Worm (Caenorhabditis elegans): ENCODE data around the gene zig-13.

Gene zig-13

DNA sequence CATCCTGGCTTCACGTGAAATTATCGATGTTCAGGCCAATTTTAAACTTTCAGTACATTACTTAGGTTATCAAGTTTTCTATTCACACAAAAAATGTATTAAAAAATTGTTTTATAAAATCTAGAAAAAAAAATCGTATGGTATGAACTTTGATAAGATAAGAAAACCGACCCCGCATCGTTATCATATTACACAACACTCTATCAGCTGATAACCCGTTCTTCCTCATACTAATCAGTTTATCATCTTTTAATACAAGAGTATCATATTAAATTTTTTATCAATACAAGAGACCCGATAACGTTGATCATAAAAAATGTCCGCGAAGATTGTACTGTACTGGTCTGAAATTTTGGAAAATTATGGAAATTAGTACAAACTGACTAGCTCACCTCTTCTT, 2.4 kb downstream of the zig-13 start:
- TF ChIP-seq tbx-37 (GFP tag; conservative IDR thresholded peaks at IDR 0.05) (no peak), tra-4 (tag; optimal IDR thresholded peaks at IDR 0.05) (no peak), ceh-36 (tag; optimal IDR thresholded peaks at IDR 0.05) (no peak), scrt-1 (GFP tag; IDR thresholded peaks at IDR 0.05) (no peak), pes-1 (GFP tag; IDR thresholded peaks at IDR 0.05) (no peak), flt-1 (GFP tag; IDR thresholded peaks at IDR 0.05) (no peak), ama-1 (optimal IDR thresholded peaks at IDR 0.05) (no peak), F13C5.2 (tag; optimal IDR thresholded peaks at IDR 0.05) (no peak), hmg-4 (GFP tag; optimal IDR thresholded peaks at IDR 0.05) (no peak), tbx-11 (GFP tag; IDR thresholded peaks at IDR 0.05) (no peak), B0310.2 (tag; optimal IDR thresholded peaks at IDR 0.05) (no peak), ceh-13 (GFP tag; optimal IDR thresholded peaks at IDR 0.05) (no peak), aly-1 (tag; optimal IDR thresholded peaks at IDR 0.05) (no peak), hmbx-1 (tag; optimal IDR thresholded peaks at IDR 0.05) (no peak), hnd-1 (tag; optimal IDR thresholded peaks at IDR 0.05) (no peak), sea-1 (GFP tag; conservative IDR thresholded peaks at IDR 0.05) (no peak), ets-7 (tag; optimal IDR thresholded peaks at IDR 0.05) (no peak)

ce11 chrIII:151084-151483, 5.5 kb downstream of the zig-13 start:
- TF ChIP-seq hnd-1 (tag; optimal IDR thresholded peaks at IDR 0.05) (no peak), hmg-4 (GFP tag; optimal IDR thresholded peaks at IDR 0.05) (no peak), tbx-11 (GFP tag; IDR thresholded peaks at IDR 0.05) (no peak), ama-1 (optimal IDR thresholded peaks at IDR 0.05) (no peak), pes-1 (GFP tag; IDR thresholded peaks at IDR 0.05) (no peak), hmbx-1 (tag; optimal IDR thresholded peaks at IDR 0.05) (no peak), ceh-36 (tag; optimal IDR thresholded peaks at IDR 0.05) (no peak), tra-4 (tag; optimal IDR thresholded peaks at IDR 0.05) (no peak)

ce11 chrIII:149132-149531, 7.4 kb downstream of the zig-13 start:
- TF ChIP-seq tbx-11 (GFP tag; IDR thresholded peaks at IDR 0.05), result no peak
- TF ChIP-seq tbx-37 (GFP tag; conservative IDR thresholded peaks at IDR 0.05), result no peak
- TF ChIP-seq sea-1 (GFP tag; conservative IDR thresholded peaks at IDR 0.05), result no peak
- TF ChIP-seq ceh-13 (GFP tag; optimal IDR thresholded peaks at IDR 0.05), result no peak
- no peak for TF ChIP-seq hmg-4 (GFP tag; optimal IDR thresholded peaks at IDR 0.05)
- TF ChIP-seq hmbx-1 (tag; optimal IDR thresholded peaks at IDR 0.05), result no peak
- TF ChIP-seq scrt-1 (GFP tag; IDR thresholded peaks at IDR 0.05), result no peak
- no peak for TF ChIP-seq B0310.2 (tag; optimal IDR thresholded peaks at IDR 0.05)
- TF ChIP-seq aly-1 (tag; optimal IDR thresholded peaks at IDR 0.05), result no peak
- TF ChIP-seq F13C5.2 (tag; optimal IDR thresholded peaks at IDR 0.05), result no peak
- no peak for TF ChIP-seq tra-4 (tag; optimal IDR thresholded peaks at IDR 0.05)
- TF ChIP-seq ama-1 (optimal IDR thresholded peaks at IDR 0.05), result no peak
- TF ChIP-seq flt-1 (GFP tag; IDR thresholded peaks at IDR 0.05), result no peak
- TF ChIP-seq ceh-36 (tag; optimal IDR thresholded peaks at IDR 0.05), result no peak
- TF ChIP-seq ets-7 (tag; optimal IDR thresholded peaks at IDR 0.05), result no peak

DNA sequence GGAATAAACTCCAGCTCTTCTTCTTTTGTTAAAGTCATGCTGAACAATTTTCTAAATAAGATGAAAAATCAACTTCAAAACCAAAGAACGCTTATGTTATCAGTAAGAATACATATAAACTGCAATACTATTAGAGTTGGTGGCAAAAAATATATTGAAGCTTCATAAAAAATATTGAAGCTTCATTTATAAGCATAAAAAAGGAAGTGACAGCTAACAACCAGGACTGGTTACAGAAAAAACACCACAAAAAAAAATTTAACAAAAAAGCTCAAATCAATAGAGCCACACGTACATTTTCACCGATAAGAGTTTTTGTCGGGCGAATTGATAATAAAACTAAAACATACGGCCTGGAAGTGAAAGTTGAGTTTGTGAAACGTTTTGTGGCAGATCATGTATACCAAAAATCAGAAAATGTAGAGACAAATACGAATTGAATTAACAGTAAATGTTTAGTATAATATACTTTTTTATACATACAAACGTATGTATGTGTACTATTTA, 8.9 kb downstream of the zig-13 start, which contains the start of gene sqst-5:
Gene sqst-5, minus strand, starts transcription at position 51 of the 507 bp plus-strand sequence.
- TF ChIP-seq B0310.2 (tag; optimal IDR thresholded peaks at IDR 0.05), result no peak

ce11 chrIII:146369-146768, 10.2 kb downstream of the zig-13 start, which contains the start of gene fbxb-84:
Gene fbxb-84, minus strand, starts transcription at chrIII:146469.
- TF ChIP-seq sea-1 (GFP tag; conservative IDR thresholded peaks at IDR 0.05) (no peak), hmbx-1 (tag; optimal IDR thresholded peaks at IDR 0.05) (no peak), scrt-1 (GFP tag; IDR thresholded peaks at IDR 0.05) (no peak), tbx-11 (GFP tag; IDR thresholded peaks at IDR 0.05) (no peak), ceh-13 (GFP tag; optimal IDR thresholded peaks at IDR 0.05) (no peak)

DNA sequence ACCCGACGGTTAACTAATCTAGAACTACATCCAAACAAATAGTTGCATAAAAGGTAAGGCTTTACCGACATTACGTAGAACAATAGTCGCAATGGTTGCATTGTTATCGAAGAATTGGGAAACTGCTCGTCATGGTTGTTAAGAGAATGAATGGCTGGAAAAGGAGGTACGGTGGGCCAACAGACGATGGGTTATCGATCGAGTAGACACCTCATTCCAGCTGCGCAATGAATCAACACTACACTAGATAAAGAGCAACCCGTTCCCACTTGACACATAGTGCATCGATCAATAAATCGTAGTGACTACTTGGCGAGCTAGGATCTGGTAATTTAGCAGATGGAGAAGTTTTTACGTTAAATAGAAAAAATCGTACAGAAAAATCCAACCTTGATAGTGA, 11.5 kb downstream of the zig-13 start, which contains the start of the genes T17A3.12 and fbxb-83:
Gene T17A3.12, minus strand, starts transcription at position 101 of the 400 bp plus-strand sequence.
Gene fbxb-83, minus strand, starts transcription at position 134 of the 400 bp plus-strand sequence.
- TF ChIP-seq scrt-1 (GFP tag; IDR thresholded peaks at IDR 0.05) (no peak), ets-7 (tag; optimal IDR thresholded peaks at IDR 0.05) (no peak), hnd-1 (tag; optimal IDR thresholded peaks at IDR 0.05) (no peak), tbx-37 (GFP tag; conservative IDR thresholded peaks at IDR 0.05) (no peak), tra-4 (tag; optimal IDR thresholded peaks at IDR 0.05) (no peak)

ce11 chrIII:143121-143520, 13.4 kb downstream of the zig-13 start, which contains the start of gene fbxb-82:
Gene fbxb-82, minus strand, starts transcription at chrIII:143221.
- TF ChIP-seq hmbx-1 (tag; optimal IDR thresholded peaks at IDR 0.05) (no peak), tra-4 (tag; optimal IDR thresholded peaks at IDR 0.05) (no peak), flt-1 (GFP tag; IDR thresholded peaks at IDR 0.05) (no peak), sea-1 (GFP tag; conservative IDR thresholded peaks at IDR 0.05) (no peak), ets-7 (tag; optimal IDR thresholded peaks at IDR 0.05) (no peak), F13C5.2 (tag; optimal IDR thresholded peaks at IDR 0.05) (no peak), ceh-36 (tag; optimal IDR thresholded peaks at IDR 0.05) (no peak), tbx-37 (GFP tag; conservative IDR thresholded peaks at IDR 0.05) (no peak), ama-1 (optimal IDR thresholded peaks at IDR 0.05) (no peak), pes-1 (GFP tag; IDR thresholded peaks at IDR 0.05) (no peak), aly-1 (tag; optimal IDR thresholded peaks at IDR 0.05) (no peak), hmg-4 (GFP tag; optimal IDR thresholded peaks at IDR 0.05) (no peak), hnd-1 (tag; optimal IDR thresholded peaks at IDR 0.05) (no peak)

DNA sequence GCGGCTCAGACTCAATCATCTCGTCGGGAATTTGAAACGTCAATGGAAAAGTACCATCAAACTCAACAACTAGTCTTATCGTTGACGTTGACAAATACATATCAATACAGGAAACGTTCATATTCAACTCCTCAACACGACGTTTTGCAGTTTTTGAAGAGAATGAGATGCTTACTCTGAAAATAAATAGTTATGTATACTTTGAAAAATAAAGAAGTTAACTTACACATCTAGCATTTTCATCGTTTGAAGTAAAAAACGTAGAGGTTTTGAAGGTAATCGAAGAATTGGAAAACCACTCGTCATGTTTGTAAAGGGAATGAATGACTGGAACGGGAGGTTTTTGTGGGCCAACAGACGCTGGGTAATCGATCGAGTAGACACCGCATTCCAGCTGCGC, 15.6 kb downstream of the zig-13 start, which contains the start of gene fbxb-81:
Gene fbxb-81, minus strand, starts transcription at position 314 of the 400 bp plus-strand sequence.
- no peak for TF ChIP-seq ets-7 (tag; optimal IDR thresholded peaks at IDR 0.05)
- no peak for TF ChIP-seq flt-1 (GFP tag; IDR thresholded peaks at IDR 0.05)
- TF ChIP-seq sea-1 (GFP tag; conservative IDR thresholded peaks at IDR 0.05), result no peak
- no peak for TF ChIP-seq ceh-36 (tag; optimal IDR thresholded peaks at IDR 0.05)

Data from whole organism, early embryonic.